Worm (Caenorhabditis elegans) whole organism, L3 larva: ENCODE measurements around the gene svh-2.

Experiments
- aly-2 ChIP-seq: fragments of 150-350 bp; optimal IDR thresholded peaks from 2 replicates; lab custom pipeline; 2014; ENCODE audit warnings: missing biosample characterization, missing genetic modification characterization
- ceh-82 ChIP-seq: fragments of 150-350 bp; optimal IDR thresholded peaks from 2 replicates; lab custom pipeline; 2014; ENCODE audit warnings: missing biosample characterization, missing genetic modification characterization
- ceh-9 ChIP-seq: sonication (generic microtip); optimal IDR thresholded peaks from 2 replicates; lab custom pipeline; 2018; ENCODE audit warnings: missing biosample characterization, missing genetic modification characterization
- lin-15B ChIP-seq: fragments of 150-350 bp; optimal IDR thresholded peaks from 2 replicates; lab custom pipeline; 2014; ENCODE audit warnings: missing biosample characterization, missing genetic modification characterization
- nhr-28 ChIP-seq: fragments of 150-350 bp; optimal IDR thresholded peaks from 2 replicates; lab custom pipeline; 2014; ENCODE audit warnings: missing biosample characterization, missing genetic modification characterization
- ztf-11 ChIP-seq: fragments of 150-350 bp; optimal IDR thresholded peaks from 2 replicates; lab custom pipeline; 2014; ENCODE audit warnings: missing biosample characterization, missing genetic modification characterization

DNA sequence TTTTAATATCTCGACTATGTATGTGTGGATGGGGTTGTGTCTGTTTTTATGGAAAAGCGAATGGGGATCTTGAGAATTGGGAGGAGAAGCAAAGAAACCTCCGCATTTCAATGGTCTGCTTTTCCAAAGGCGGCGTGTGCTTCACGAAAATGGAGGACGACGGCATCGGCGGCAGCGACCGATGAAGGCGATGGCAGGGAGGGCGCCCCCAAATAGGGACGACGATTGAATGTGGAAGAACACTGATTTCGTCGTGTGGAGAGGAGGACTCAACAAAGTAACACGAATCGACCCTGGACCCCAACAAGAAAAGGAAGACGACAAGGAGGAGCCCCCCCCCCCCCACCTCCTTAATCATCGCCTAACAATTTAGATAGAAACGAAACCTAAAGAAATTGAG, 19.9 kb downstream of the svh-2 start:
- TF ChIP-seq lin-15B (tag; lab: Kevin White, UChicago) (no peak), ceh-9 (tag; lab: Kevin White, UChicago) (no peak), ztf-11 (tag; lab: Kevin White, UChicago) (no peak), aly-2 (tag; lab: Kevin White, UChicago) (no peak), ceh-82 (tag; lab: Kevin White, UChicago) (no peak), nhr-28 (tag; lab: Kevin White, UChicago) (no peak)
